Worm (Caenorhabditis elegans) whole organism, early embryonic: ENCODE results near the gene K10F12.7.

ENCODE experiments used
- F13C5.2 ChIP-seq: sonication (generic microtip); optimal IDR thresholded peaks from 2 replicates; lab custom pipeline; 2017; ENCODE audit warnings: mild to moderate bottlenecking, missing genetic modification characterization, inconsistent platforms, missing compliant biosample characterization
- aly-1 ChIP-seq: sonication (generic microtip); optimal IDR thresholded peaks from 2 replicates; lab custom pipeline; 2016; ENCODE audit warnings: missing genetic modification characterization, missing compliant biosample characterization
- ama-1 ChIP-seq: fragments of 150-350 bp; optimal IDR thresholded peaks from 2 replicates; lab custom pipeline; 2014
- ceh-36 ChIP-seq: sonication (generic microtip); optimal IDR thresholded peaks from 2 replicates; lab custom pipeline; 2016; ENCODE audit warnings: missing genetic modification characterization, inconsistent platforms, missing compliant biosample characterization
- ets-7 ChIP-seq: sonication (generic microtip); optimal IDR thresholded peaks from 2 replicates; lab custom pipeline; 2016; ENCODE audit warnings: missing genotype, missing genetic modification characterization, missing compliant biosample characterization
- flt-1 ChIP-seq: fragments of 200-800 bp; sonication (Bioruptor generic); IDR thresholded peaks from 2 replicates; pipeline ENCODE4 v1.3.6; 2022; ENCODE audit warnings: missing genetic modification characterization, missing compliant biosample characterization
- hmbx-1 ChIP-seq: sonication (generic microtip); optimal IDR thresholded peaks from 2 replicates; lab custom pipeline; 2016; ENCODE audit warnings: mild to moderate bottlenecking, missing genetic modification characterization, missing compliant biosample characterization
- hmg-4 ChIP-seq: fragments of 200-800 bp; sonication (Bioruptor generic); optimal IDR thresholded peaks from 2 replicates; lab custom pipeline; 2018; ENCODE audit warnings: mild to moderate bottlenecking, missing genetic modification characterization, missing compliant biosample characterization
- hnd-1 ChIP-seq: sonication (generic microtip); optimal IDR thresholded peaks from 2 replicates; lab custom pipeline; 2016; ENCODE audit warnings: missing genetic modification characterization, missing compliant biosample characterization
- pes-1 ChIP-seq: fragments of 200-800 bp; sonication (Bioruptor generic); IDR thresholded peaks from 2 replicates; pipeline ENCODE4 v1.3.6; 2022; ENCODE audit warnings: missing genetic modification reagents, missing genetic modification characterization, missing compliant biosample characterization
- sea-1 ChIP-seq: fragments of 200-800 bp; sonication (Bioruptor generic); conservative IDR thresholded peaks from 2 replicates; pipeline ENCODE4 v1.3.6; 2022; ENCODE audit warnings: missing genetic modification characterization, missing compliant biosample characterization
- tbx-11 ChIP-seq: fragments of 200-800 bp; sonication (Bioruptor generic); IDR thresholded peaks from 2 replicates; pipeline ENCODE4 v1.3.6; 2022; ENCODE audit warnings: missing genetic modification characterization, missing compliant biosample characterization
- tbx-37 ChIP-seq: fragments of 200-800 bp; sonication (Bioruptor generic); conservative IDR thresholded peaks from 2 replicates; pipeline ENCODE4 v1.3.6; 2022; ENCODE audit warnings: missing genetic modification reagents, missing genetic modification characterization, missing compliant biosample characterization
- tra-4 ChIP-seq: sonication (generic microtip); optimal IDR thresholded peaks from 2 replicates; lab custom pipeline; 2017; ENCODE audit warnings: missing genetic modification characterization, missing compliant biosample characterization

- TF ChIP-seq sea-1 (no peak), ama-1 (lab: Kevin White, UChicago) (no peak), tbx-11 (GFP tag; lab: Robert Waterston, UW) (no peak), hmbx-1 (tag; lab: Kevin White, UChicago) (no peak), flt-1 (GFP tag; lab: Robert Waterston, UW) (no peak), tra-4 (no peak), ceh-36 (tag; lab: Kevin White, UChicago) (no peak), ets-7 (no peak), tbx-37 (no peak), pes-1 (GFP tag; lab: Robert Waterston, UW) (no peak), hmg-4 (GFP tag; lab: Kevin White, UChicago) (no peak), aly-1 (no peak), hnd-1 (tag; lab: Kevin White, UChicago) (no peak), F13C5.2 (no peak)
Measured at ce11 chrIII:360315-360714, 22.1 kb downstream of the K10F12.7 start.
